Worm (Caenorhabditis elegans) whole organism, young adult: ENCODE results near the gene Y75B12A.2.

Experiments used
- B0336.3 ChIP-seq: fragments of 200-800 bp; sonication (Bioruptor generic); IDR thresholded peaks from 2 replicates; pipeline ENCODE4 v1.3.6; 2022; ENCODE audit warnings: missing genetic modification characterization, missing compliant biosample characterization
- D2030.7 ChIP-seq: fragments of 200-800 bp; sonication (Bioruptor generic); IDR thresholded peaks from 2 replicates; pipeline ENCODE4 v1.3.6; 2022; ENCODE audit warnings: missing genetic modification reagents, missing genetic modification characterization, missing compliant biosample characterization
- F33H1.4 ChIP-seq: fragments of 200-800 bp; sonication (Bioruptor generic); IDR thresholded peaks from 2 replicates; pipeline ENCODE4 v1.3.6; 2022; ENCODE audit warnings: missing genetic modification reagents, missing genetic modification characterization, missing compliant biosample characterization
- F57A8.1 ChIP-seq: fragments of 200-800 bp; sonication (Bioruptor generic); optimal IDR thresholded peaks from 2 replicates; lab custom pipeline; 2018; ENCODE audit warnings: mild to moderate bottlenecking, missing genetic modification characterization, moderate library complexity, missing compliant biosample characterization
- T26A5.8 ChIP-seq: sonication (generic microtip); optimal IDR thresholded peaks from 2 replicates; lab custom pipeline; 2016; ENCODE audit warnings: missing genetic modification characterization, missing compliant biosample characterization
- Y53F4B.3 ChIP-seq: fragments of 200-800 bp; sonication (Bioruptor generic); IDR thresholded peaks from 2 replicates; pipeline ENCODE4 v1.3.6; 2022; ENCODE audit warnings: missing genetic modification reagents, missing genetic modification characterization, missing compliant biosample characterization
- Y53G8AR.9 ChIP-seq: fragments of 200-800 bp; sonication (Bioruptor generic); conservative IDR thresholded peaks from 2 replicates; pipeline ENCODE4 v1.3.6; 2022; ENCODE audit warnings: missing genetic modification reagents, missing genetic modification characterization, missing compliant biosample characterization
- akir-1 ChIP-seq: fragments of 200-800 bp; sonication (Bioruptor generic); optimal IDR thresholded peaks from 2 replicates; lab custom pipeline; 2018; ENCODE audit warnings: mild to moderate bottlenecking, missing genetic modification characterization, moderate library complexity, missing compliant biosample characterization
- ama-1 ChIP-seq, 3 experiments: fragments of 150-350 bp in 1 of 3; sonication (generic microtip) in 2 of 3; optimal IDR thresholded peaks; 2 replicates each; lab custom pipeline; 2014 to 2018; ENCODE audit warnings: missing biosample characterization in 2 of 3, missing genetic modification characterization in 2 of 3, missing genetic modification reagents in 2 of 3
- aptf-2 ChIP-seq: fragments of 200-800 bp; sonication (Bioruptor generic); conservative IDR thresholded peaks from 2 replicates; pipeline ENCODE4 v1.3.6; 2022; ENCODE audit warnings: missing genetic modification reagents, missing genetic modification characterization, missing compliant biosample characterization
- athp-1 ChIP-seq: sonication (generic microtip); optimal IDR thresholded peaks from 2 replicates; lab custom pipeline; 2017; ENCODE audit warnings: mild to moderate bottlenecking, missing genetic modification characterization, missing compliant biosample characterization
- attf-3 ChIP-seq: fragments of 200-800 bp; sonication (Bioruptor generic); conservative IDR thresholded peaks from 2 replicates; pipeline ENCODE4 v1.3.6; 2022; ENCODE audit warnings: missing genetic modification reagents, missing genetic modification characterization, missing compliant biosample characterization
- attf-6 ChIP-seq: fragments of 200-800 bp; sonication (Bioruptor generic); IDR thresholded peaks from 2 replicates; pipeline ENCODE4 v1.3.6; 2022; ENCODE audit warnings: missing genetic modification reagents, missing genetic modification characterization, missing compliant biosample characterization
- bed-1 ChIP-seq: fragments of 200-800 bp; sonication (Bioruptor generic); IDR thresholded peaks from 2 replicates; pipeline ENCODE4 v1.3.6; 2022; ENCODE audit warnings: missing genetic modification reagents, missing genetic modification characterization, missing compliant biosample characterization
- bed-2 ChIP-seq: fragments of 200-800 bp; sonication (Bioruptor generic); IDR thresholded peaks from 2 replicates; pipeline ENCODE4 v1.3.6; 2022; ENCODE audit warnings: missing genetic modification reagents, missing genetic modification characterization, missing compliant biosample characterization
- cebp-2 ChIP-seq: fragments of 200-800 bp; sonication (Bioruptor generic); IDR thresholded peaks from 2 replicates; pipeline ENCODE4 v1.3.6; 2022; ENCODE audit warnings: missing genetic modification characterization, missing compliant biosample characterization
- dpff-1 ChIP-seq: sonication (generic microtip); optimal IDR thresholded peaks from 2 replicates; lab custom pipeline; 2017; ENCODE audit warnings: mild to moderate bottlenecking, missing genetic modification characterization, missing compliant biosample characterization
- dpl-1 ChIP-seq: fragments of 150-350 bp; optimal IDR thresholded peaks from 2 replicates; lab custom pipeline; 2014; ENCODE audit warnings: missing biosample characterization, missing genetic modification reagents, missing genetic modification characterization
- egl-44 ChIP-seq: fragments of 200-800 bp; sonication (Bioruptor generic); IDR thresholded peaks from 2 replicates; pipeline ENCODE4 v1.3.6; 2022; ENCODE audit warnings: missing genetic modification reagents, missing genetic modification characterization, missing compliant biosample characterization
- ekl-4 ChIP-seq: fragments of 200-800 bp; sonication (Bioruptor generic); IDR thresholded peaks from 2 replicates; pipeline ENCODE4 v1.3.6; 2022; ENCODE audit warnings: missing genetic modification reagents, missing genetic modification characterization, missing compliant biosample characterization
- hmg-1.2 ChIP-seq: fragments of 200-800 bp; sonication (Bioruptor generic); IDR thresholded peaks from 2 replicates; pipeline ENCODE4 v1.3.6; 2022; ENCODE audit warnings: missing genetic modification reagents, missing genetic modification characterization, missing compliant biosample characterization
- hrde-1 ChIP-seq: sonication (generic microtip); optimal IDR thresholded peaks from 2 replicates; lab custom pipeline; 2016; ENCODE audit warnings: missing genetic modification characterization, mild to moderate bottlenecking, missing compliant biosample characterization, moderate library complexity, missing genotype, missing genetic modification reagents, borderline replicate concordance
- lin-40 ChIP-seq: sonication (generic microtip); optimal IDR thresholded peaks from 2 replicates; lab custom pipeline; 2016; ENCODE audit warnings: missing genetic modification characterization, mild to moderate bottlenecking, missing compliant biosample characterization, missing genotype, missing genetic modification reagents
- lsl-1 ChIP-seq: fragments of 200-800 bp; sonication (Bioruptor generic); optimal IDR thresholded peaks from 2 replicates; lab custom pipeline; 2018; ENCODE audit warnings: mild to moderate bottlenecking, missing genetic modification characterization, moderate library complexity, missing compliant biosample characterization
- madf-6 ChIP-seq: fragments of 200-800 bp; sonication (Bioruptor generic); IDR thresholded peaks from 2 replicates; pipeline ENCODE4 v1.3.6; 2022; ENCODE audit warnings: missing genetic modification reagents, missing genetic modification characterization, missing compliant biosample characterization
- madf-8 ChIP-seq: fragments of 200-800 bp; sonication (Bioruptor generic); conservative IDR thresholded peaks from 2 replicates; pipeline ENCODE4 v1.3.6; 2022; ENCODE audit warnings: missing genetic modification reagents, missing genetic modification characterization, missing compliant biosample characterization
- mcd-1 ChIP-seq: fragments of 200-800 bp; sonication (Bioruptor generic); IDR thresholded peaks from 2 replicates; pipeline ENCODE4 v1.3.6; 2022; ENCODE audit warnings: missing genetic modification reagents, missing genetic modification characterization, missing compliant biosample characterization
- nhr-120 ChIP-seq: fragments of 200-800 bp; sonication (Bioruptor generic); IDR thresholded peaks from 2 replicates; pipeline ENCODE4 v1.3.6; 2022; ENCODE audit warnings: missing genetic modification characterization, missing compliant biosample characterization
- nhr-80 ChIP-seq: sonication (generic microtip); optimal IDR thresholded peaks from 2 replicates; lab custom pipeline; 2016; ENCODE audit warnings: missing genetic modification characterization, missing compliant biosample characterization
- repo-1 ChIP-seq: sonication (generic microtip); optimal IDR thresholded peaks from 2 replicates; lab custom pipeline; 2017; ENCODE audit warnings: mild to moderate bottlenecking, missing genetic modification characterization, missing compliant biosample characterization
- sptf-2 ChIP-seq: fragments of 200-800 bp; sonication (Bioruptor generic); optimal IDR thresholded peaks from 2 replicates; lab custom pipeline; 2018; ENCODE audit warnings: mild to moderate bottlenecking, missing genetic modification characterization, missing compliant biosample characterization
- tbp1 ChIP-seq: fragments of 200-800 bp; sonication (Bioruptor generic); optimal IDR thresholded peaks from 2 replicates; lab custom pipeline; 2018; ENCODE audit warnings: mild to moderate bottlenecking, missing genetic modification characterization, missing compliant biosample characterization
- unc-130 ChIP-seq: sonication (generic microtip); optimal IDR thresholded peaks from 2 replicates; lab custom pipeline; 2016; ENCODE audit warnings: missing genetic modification reagents, missing genetic modification characterization, missing compliant biosample characterization
- xnd-1 ChIP-seq: sonication (generic microtip); optimal IDR thresholded peaks from 2 replicates; lab custom pipeline; 2016; ENCODE audit warnings: missing genotype, missing genetic modification reagents, missing genetic modification characterization, missing compliant biosample characterization
- zfh-2 ChIP-seq: fragments of 200-800 bp; sonication (Bioruptor generic); conservative IDR thresholded peaks from 2 replicates; pipeline ENCODE4 v1.3.6; 2022; ENCODE audit warnings: missing genetic modification reagents, missing genetic modification characterization, missing compliant biosample characterization
- ztf-22 ChIP-seq: fragments of 200-800 bp; sonication (Bioruptor generic); optimal IDR thresholded peaks from 2 replicates; lab custom pipeline; 2018; ENCODE audit warnings: mild to moderate bottlenecking, missing genetic modification characterization, moderate library complexity, missing compliant biosample characterization

The Y75B12A.2 gene

ce11 chrV:15065068-15065744, 44.2 kb upstream of the Y75B12A.2 start, which contains the start of gene C25D7.9 (continued):
- TF ChIP-seq attf-3 (no peak), ztf-22 (GFP tag; lab: Kevin White, UChicago) (no peak), athp-1 (tag; lab: Kevin White, UChicago) (no peak), sptf-2 (GFP tag; lab: Kevin White, UChicago) (no peak), dpff-1 (no peak)

- TF ChIP-seq repo-1 (tag; lab: Kevin White, UChicago) (no peak), cebp-2 (no peak), aptf-2 (GFP tag; lab: Robert Waterston, UW) (no peak), nhr-120 (no peak), akir-1 (GFP tag; lab: Kevin White, UChicago) (no peak), attf-6 (GFP tag; lab: Robert Waterston, UW) (no peak), zfh-2 (no peak), mcd-1 (GFP tag; lab: Robert Waterston, UW) (no peak), T26A5.8 (no peak), dpl-1 (no peak), ekl-4 (GFP tag; lab: Robert Waterston, UW) (no peak), unc-130 (peak; percentile 47), F57A8.1 (no peak), Y53F4B.3 (no peak), sptf-2 (GFP tag; lab: Kevin White, UChicago) (no peak), lsl-1 (GFP tag; lab: Kevin White, UChicago) (peak; percentile 97), lin-40 (tag; lab: Kevin White, UChicago) (no peak), bed-1 (GFP tag; lab: Robert Waterston, UW) (no peak), F33H1.4 (peak; percentile 76), tbp1 (GFP tag; lab: Kevin White, UChicago) (no peak), madf-8 (GFP tag; lab: Robert Waterston, UW) (peak; percentile 25; the same call in 1 of the 2 replicates), bed-2 (GFP tag; lab: Robert Waterston, UW) (no peak), D2030.7 (GFP tag; lab: Robert Waterston, UW) (peak; percentile 42; the same call in 1 of the 2 replicates), ama-1 (optimal IDR thresholded peaks at IDR 0.05; lab: Kevin White, UChicago) (no peak), ama-1 (GFP tag; optimal IDR thresholded peaks at IDR 0.05; lab: Kevin White, UChicago) (no peak), dpff-1 (no peak), xnd-1 (tag; lab: Kevin White, UChicago) (peak; percentile 72), nhr-80 (tag; lab: Kevin White, UChicago) (no peak), B0336.3 (GFP tag; lab: Robert Waterston, UW) (no peak), Y53G8AR.9 (GFP tag; lab: Robert Waterston, UW) (no peak)
Measured at ce11 chrV:15065837-15066348, 43.5 kb upstream of the Y75B12A.2 start, which contains the start of gene otub-1. Gene otub-1 (plus strand): TSS chrV:15066298.

ce11 chrV:15067165-15067564, 42.2 kb upstream of the Y75B12A.2 start, which contains the start of gene C25D7.10:
Gene C25D7.10 (plus strand): TSS chrV:15067465.
- TF ChIP-seq lsl-1 (GFP tag; lab: Kevin White, UChicago) (no peak), madf-6 (0 out of 2 replicates have a peak, but pooled peaks have one; percentile 23), cebp-2 (0 out of 2 replicates have a peak, but pooled peaks have one; percentile 65)

ce11 chrV:15068378-15068777, 41.0 kb upstream of the Y75B12A.2 start, which contains the start of gene dnj-3:
Gene dnj-3 (plus strand): TSS chrV:15068678.
- TF ChIP-seq repo-1 (tag; lab: Kevin White, UChicago), result no peak
- no peak for TF ChIP-seq hrde-1 (tag; lab: Kevin White, UChicago)
- TF ChIP-seq egl-44 (GFP tag; lab: Robert Waterston, UW), result no peak
- no peak for TF ChIP-seq hmg-1.2 (GFP tag; lab: Robert Waterston, UW)
- no peak for TF ChIP-seq ekl-4 (GFP tag; lab: Robert Waterston, UW)
- TF ChIP-seq T26A5.8, result no peak
